Worm (Caenorhabditis elegans): Measurements from ENCODE around the gene ZK1128.1.

The ZK1128.1 gene

ce11 chrIII:10078151-10078550 lies 36.4 kb downstream of the ZK1128.1 start, which contains the start of gene T16G12.9:
TSS of gene T16G12.9 (minus strand) at chrIII:10078251.
- no peak for TF ChIP-seq hsf-1 (GFP tag; IDR thresholded peaks at IDR 0.05)
- TF ChIP-seq ceh-40 (GFP tag; IDR thresholded peaks at IDR 0.05): no peak
- TF ChIP-seq ceh-91 (GFP tag; IDR thresholded peaks at IDR 0.05): no peak
- TF ChIP-seq egl-18 (GFP tag; IDR thresholded peaks at IDR 0.05): no peak
- no peak for TF ChIP-seq aptf-3 (GFP tag; IDR thresholded peaks at IDR 0.05)

ce11 chrIII:10076042-10076441 lies 38.5 kb downstream of the ZK1128.1 start:
- TF ChIP-seq him-1 (tag; optimal IDR thresholded peaks at IDR 0.05) (peak; percentile 30), D2030.7 (GFP tag; IDR thresholded peaks at IDR 0.05) (no peak), nfyb-1 (GFP tag; IDR thresholded peaks at IDR 0.05) (peak; percentile 86)

ce11 chrIII:10069278-10069677 lies 45.3 kb downstream of the ZK1128.1 start, which contains the start of gene T16G12.6:
TSS of gene T16G12.6 (plus strand) at chrIII:10069578.
- TF ChIP-seq snpc-1.1 (tag; optimal IDR thresholded peaks at IDR 0.05; ENCODE audit: insufficient read depth) (no peak), nfya-1 (tag; optimal IDR thresholded peaks at IDR 0.05; ENCODE audit: borderline replicate concordance, insufficient read depth) (no peak), B0261.1 (tag; optimal IDR thresholded peaks at IDR 0.05) (no peak), ZK185.1 (tag; optimal IDR thresholded peaks at IDR 0.05; ENCODE audit: poor library complexity, severe bottlenecking) (no peak), sea-2 (GFP tag; IDR thresholded peaks at IDR 0.05) (no peak), mcd-1 (GFP tag; IDR thresholded peaks at IDR 0.05) (no peak), snpc-3.4 (tag; optimal IDR thresholded peaks at IDR 0.05) (no peak), fkh-3 (tag; optimal IDR thresholded peaks at IDR 0.05) (no peak), ccch-3 (GFP tag; optimal IDR thresholded peaks at IDR 0.05) (no peak), ama-1 (optimal IDR thresholded peaks at IDR 0.05) (no peak), ama-1 (GFP tag; optimal IDR thresholded peaks at IDR 0.05) (no peak), let-607 (tag; optimal IDR thresholded peaks at IDR 0.05) (no peak), mxl-1 (tag; optimal IDR thresholded peaks at IDR 0.05) (no peak), ceh-91 (GFP tag; IDR thresholded peaks at IDR 0.05) (no peak), hlh-12 (tag; optimal IDR thresholded peaks at IDR 0.05) (no peak), K12H6.12 (tag; optimal IDR thresholded peaks at IDR 0.05) (no peak), mes-4 (tag; optimal IDR thresholded peaks at IDR 0.05) (no peak), tlf-1 (GFP tag; optimal IDR thresholded peaks at IDR 0.05) (no peak), T07F8.4 (tag; optimal IDR thresholded peaks at IDR 0.05) (no peak), K11D2.4 (GFP tag; IDR thresholded peaks at IDR 0.05) (no peak)

ce11 chrIII:10064140-10064539 lies 50.4 kb downstream of the ZK1128.1 start, which contains the start of gene ekl-6:
TSS of gene ekl-6 (plus strand) at chrIII:10064404.
- TF ChIP-seq ekl-4 (GFP tag; IDR thresholded peaks at IDR 0.05) (no peak), attf-5 (GFP tag; optimal IDR thresholded peaks at IDR 0.05) (peak; percentile 44), ceh-100 (GFP tag; IDR thresholded peaks at IDR 0.05) (no peak), Y53F4B.3 (GFP tag; IDR thresholded peaks at IDR 0.05) (no peak), bed-2 (GFP tag; IDR thresholded peaks at IDR 0.05) (0 out of 2 replicates have a peak, but pooled peaks have one; percentile 29), unc-130 (GFP tag; optimal IDR thresholded peaks at IDR 0.05) (peak; percentile 79), ztf-6 (GFP tag; IDR thresholded peaks at IDR 0.05) (0 out of 2 replicates have a peak, but pooled peaks have one; percentile 6), lsl-1 (GFP tag; optimal IDR thresholded peaks at IDR 0.05) (peak; percentile 4), mcd-1 (GFP tag; IDR thresholded peaks at IDR 0.05) (peak; percentile 55), ztf-28 (GFP tag; IDR thresholded peaks at IDR 0.05) (no peak), K12H6.12 (tag; optimal IDR thresholded peaks at IDR 0.05) (peak; percentile 11), madf-6 (GFP tag; IDR thresholded peaks at IDR 0.05) (peak; percentile 53; the same call in 1 of the 2 replicates), aptf-2 (GFP tag; conservative IDR thresholded peaks at IDR 0.05) (0 out of 2 replicates have a peak, but pooled peaks have one; percentile 9), ceh-91 (GFP tag; IDR thresholded peaks at IDR 0.05) (peak; percentile 42; the same call in 1 of the 2 replicates), ZK185.1 (tag; optimal IDR thresholded peaks at IDR 0.05; ENCODE audit: poor library complexity, severe bottlenecking) (peak; percentile 89), rec-8 (tag; optimal IDR thresholded peaks at IDR 0.05) (peak in 1 of 2 experiments; percentile 58), ceh-27 (GFP tag; optimal IDR thresholded peaks at IDR 0.05) (peak; percentile 67), lir-1 (GFP tag; conservative IDR thresholded peaks at IDR 0.05) (0 out of 2 replicates have a peak, but pooled peaks have one; percentile 39), nfya-1 (tag; optimal IDR thresholded peaks at IDR 0.05; ENCODE audit: borderline replicate concordance, insufficient read depth) (no peak), F22D6.2 (tag; optimal IDR thresholded peaks at IDR 0.05) (no peak), cebp-2 (GFP tag; IDR thresholded peaks at IDR 0.05) (no peak), let-607 (tag; optimal IDR thresholded peaks at IDR 0.05) (peak in 1 of 2 experiments; percentile 41)
